Worm (Caenorhabditis elegans): ENCODE data around the gene sdz-32.
A peak's percentile ranks its signal among the peaks of the same experiment; 100 is the strongest.

Gene sdz-32

DNA sequence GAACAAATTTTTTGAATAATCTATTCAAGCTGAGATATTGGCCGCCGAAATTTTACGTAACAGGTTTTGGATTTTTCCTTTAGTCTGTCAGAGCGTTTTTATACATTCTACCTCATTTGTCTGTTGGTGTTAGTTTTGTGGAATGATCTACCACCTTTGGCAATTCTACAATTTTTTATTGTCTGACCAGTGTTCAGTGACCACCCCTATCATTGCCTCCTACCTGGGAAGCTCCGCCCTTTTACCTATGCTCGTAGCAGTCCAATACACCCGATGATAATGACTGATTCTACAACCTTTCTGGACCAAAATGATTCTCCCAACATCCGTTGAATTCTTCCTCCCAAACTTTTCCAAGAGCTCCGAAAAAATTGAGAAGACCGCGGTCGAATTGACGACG, at the start of gene sdz-32:
sdz-32 (plus strand) TSS at position 301 of the 400 bp plus-strand sequence.
- TF ChIP-seq nhr-237 (tag; optimal IDR thresholded peaks at IDR 0.05) (no peak), nhr-28 (tag; optimal IDR thresholded peaks at IDR 0.05) (no peak), fkh-2 (tag; optimal IDR thresholded peaks at IDR 0.05) (no peak), nhr-76 (tag; optimal IDR thresholded peaks at IDR 0.05) (no peak), hmg-11 (tag; optimal IDR thresholded peaks at IDR 0.05) (no peak)

DNA sequence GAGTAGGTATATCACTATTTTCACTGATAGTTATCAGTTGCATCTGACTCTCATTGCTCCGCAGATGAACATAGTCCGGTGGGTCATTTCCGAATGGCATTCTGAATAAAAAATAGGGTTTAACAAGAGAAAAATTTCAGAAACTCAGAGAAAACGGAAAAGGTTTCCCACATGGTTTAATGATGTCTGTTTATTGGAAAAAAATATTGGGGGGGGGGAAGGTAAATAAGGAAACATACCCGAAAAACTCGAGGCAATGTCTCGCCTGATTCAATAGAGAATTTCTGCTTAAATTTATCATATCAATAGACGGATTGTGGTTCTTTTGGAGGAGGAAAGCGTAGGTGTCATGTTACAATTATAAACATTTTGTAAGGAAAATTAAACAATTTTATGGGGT, 48.4 kb upstream of the sdz-32 start, which contains the start of gene nep-11:
nep-11 (minus strand) TSS at position 101 of the 400 bp plus-strand sequence.
- TF ChIP-seq egl-27 (tag; optimal IDR thresholded peaks at IDR 0.05) (no peak), hmg-11 (tag; optimal IDR thresholded peaks at IDR 0.05) (no peak), eor-1 (tag; optimal IDR thresholded peaks at IDR 0.05) (no peak), unc-39 (tag; optimal IDR thresholded peaks at IDR 0.05) (no peak), egl-5 (tag; optimal IDR thresholded peaks at IDR 0.05) (no peak), elt-3 (tag; optimal IDR thresholded peaks at IDR 0.05) (no peak)

DNA sequence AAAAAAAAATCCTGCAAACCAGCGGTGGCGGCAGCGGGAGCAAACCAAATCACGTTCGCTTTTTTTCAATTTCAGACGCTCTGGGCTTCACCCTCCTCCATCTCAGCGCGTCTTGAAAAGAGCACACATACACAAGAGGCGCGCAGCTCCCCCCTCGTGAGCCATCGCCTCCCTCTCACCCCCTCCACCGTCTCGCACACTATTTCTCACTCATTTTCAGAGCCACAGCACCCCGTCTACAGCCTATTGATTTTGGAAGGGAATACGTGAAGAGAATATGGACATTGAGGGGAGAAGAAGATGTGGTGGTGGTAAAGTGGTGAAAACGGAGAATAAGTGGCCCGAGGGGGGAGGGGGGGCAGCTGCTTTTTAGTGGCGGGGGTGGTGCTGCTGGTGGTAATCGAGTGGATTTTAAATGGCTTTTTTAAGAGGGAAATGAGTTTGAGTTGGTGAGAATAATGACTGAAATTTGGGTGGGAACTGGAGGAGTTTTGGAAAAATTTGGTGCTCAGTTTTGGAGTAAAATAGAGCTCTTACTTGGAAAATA, 45.6 kb upstream of the sdz-32 start:
- no peak for TF ChIP-seq nhr-77 (tag; optimal IDR thresholded peaks at IDR 0.05)
- peak; percentile 66 for TF ChIP-seq hmg-11 (tag; optimal IDR thresholded peaks at IDR 0.05)
- peak; percentile 72 for TF ChIP-seq lin-39 (tag; optimal IDR thresholded peaks at IDR 0.05)
- no peak for TF ChIP-seq ztf-11 (tag; optimal IDR thresholded peaks at IDR 0.05)
- no peak for TF ChIP-seq aly-2 (tag; optimal IDR thresholded peaks at IDR 0.05)
- peak; percentile 19 for TF ChIP-seq snpc-4 (tag; optimal IDR thresholded peaks at IDR 0.05)
- no peak for TF ChIP-seq fos-1 (tag; optimal IDR thresholded peaks at IDR 0.05)
- TF ChIP-seq unc-62 (GFP tag; optimal IDR thresholded peaks at IDR 0.05): no peak
- TF ChIP-seq nfya-1 (tag; optimal IDR thresholded peaks at IDR 0.05; ENCODE audit: insufficient read depth): peak; percentile 60
- no peak for TF ChIP-seq mdl-1 (tag; optimal IDR thresholded peaks at IDR 0.05)
- no peak for TF ChIP-seq nhr-28 (tag; optimal IDR thresholded peaks at IDR 0.05)
- peak; percentile 3 for TF ChIP-seq fkh-10 (GFP tag; optimal IDR thresholded peaks at IDR 0.05)
- TF ChIP-seq ceh-28 (tag; optimal IDR thresholded peaks at IDR 0.05): no peak
- TF ChIP-seq sea-2 (GFP tag; optimal IDR thresholded peaks at IDR 0.05): peak; percentile 20
- TF ChIP-seq nhr-43 (tag; optimal IDR thresholded peaks at IDR 0.05; ENCODE audit: poor library complexity, severe bottlenecking): no peak

DNA sequence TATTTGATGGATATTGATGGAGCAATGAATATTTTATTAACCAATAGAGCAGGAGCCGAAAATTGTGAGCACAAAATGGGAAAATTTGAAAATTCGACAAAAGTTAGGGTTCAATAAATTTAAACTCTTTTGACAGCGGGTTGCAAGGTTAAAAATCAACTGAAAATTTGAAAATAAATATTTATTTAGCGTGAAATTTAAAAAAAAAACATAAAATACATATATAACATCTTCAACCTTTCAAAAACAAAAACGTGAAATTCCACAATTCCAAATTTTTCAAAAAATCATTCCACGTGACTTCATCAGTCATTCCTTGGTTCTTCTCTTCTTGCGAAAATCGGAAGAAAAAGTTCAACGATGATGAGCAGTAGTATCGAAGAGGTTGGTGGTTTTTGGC, 44.4 kb upstream of the sdz-32 start, which contains the start of gene C16C8.18:
C16C8.18 (plus strand) TSS at position 301 of the 400 bp plus-strand sequence.
- TF ChIP-seq ZK546.5 (tag; optimal IDR thresholded peaks at IDR 0.05): no peak
- TF ChIP-seq mml-1 (tag; optimal IDR thresholded peaks at IDR 0.05): no peak
- TF ChIP-seq mdl-1 (tag; optimal IDR thresholded peaks at IDR 0.05): no peak
- no peak for TF ChIP-seq nhr-237 (tag; optimal IDR thresholded peaks at IDR 0.05)
- TF ChIP-seq snpc-4 (tag; optimal IDR thresholded peaks at IDR 0.05): no peak
- TF ChIP-seq egl-27 (tag; optimal IDR thresholded peaks at IDR 0.05): no peak
- no peak for TF ChIP-seq nhr-23 (tag; optimal IDR thresholded peaks at IDR 0.05)
- TF ChIP-seq ztf-11 (tag; optimal IDR thresholded peaks at IDR 0.05): no peak
- no peak for TF ChIP-seq fkh-2 (tag; optimal IDR thresholded peaks at IDR 0.05)

DNA sequence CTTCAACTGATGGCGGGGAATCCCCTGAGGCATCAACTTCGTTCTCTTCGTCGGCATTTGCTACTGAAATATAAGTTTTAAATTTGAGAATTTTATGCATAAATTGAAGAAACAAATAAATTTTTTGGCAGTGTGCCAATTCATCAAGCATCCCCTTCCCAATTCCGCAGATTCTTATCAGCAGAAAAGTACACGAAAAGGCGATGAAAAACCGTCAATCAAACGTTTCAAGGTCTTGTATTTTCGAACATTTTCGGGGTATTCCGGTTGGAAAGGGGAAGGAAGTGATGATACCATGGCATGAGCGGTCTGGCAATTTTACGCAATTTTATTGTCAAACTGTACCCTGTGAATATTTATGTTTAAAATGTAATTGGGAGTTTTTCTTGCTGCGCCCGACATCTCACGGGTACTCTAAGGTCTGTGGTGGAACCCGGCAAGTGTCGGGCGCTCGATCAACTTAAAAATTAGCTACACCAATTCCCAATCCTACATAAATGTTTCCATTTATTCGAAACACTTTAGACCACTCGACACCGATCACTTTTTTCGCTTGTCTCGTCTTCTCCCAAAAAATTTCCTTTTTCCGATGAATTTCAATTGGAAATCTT, 38.8 kb upstream of the sdz-32 start:
- TF ChIP-seq nhr-12 (tag; optimal IDR thresholded peaks at IDR 0.05) (no peak), lin-39 (tag; optimal IDR thresholded peaks at IDR 0.05) (no peak), elt-1 (tag; optimal IDR thresholded peaks at IDR 0.05) (peak; percentile 77), nhr-76 (tag; optimal IDR thresholded peaks at IDR 0.05) (no peak), aly-2 (tag; optimal IDR thresholded peaks at IDR 0.05) (no peak), nhr-23 (tag; optimal IDR thresholded peaks at IDR 0.05) (no peak), ztf-11 (tag; optimal IDR thresholded peaks at IDR 0.05) (no peak), egl-5 (tag; optimal IDR thresholded peaks at IDR 0.05) (no peak), elt-3 (tag; optimal IDR thresholded peaks at IDR 0.05) (no peak), lsy-12 (tag; optimal IDR thresholded peaks at IDR 0.05) (no peak), tbx-2 (tag; optimal IDR thresholded peaks at IDR 0.05) (no peak), fkh-10 (GFP tag; optimal IDR thresholded peaks at IDR 0.05) (no peak), nhr-43 (tag; optimal IDR thresholded peaks at IDR 0.05; ENCODE audit: poor library complexity, severe bottlenecking) (peak; percentile 43), nhr-11 (tag; optimal IDR thresholded peaks at IDR 0.05) (no peak), ama-1 (optimal IDR thresholded peaks at IDR 0.05) (peak; percentile 19), ceh-28 (tag; optimal IDR thresholded peaks at IDR 0.05) (no peak), eor-1 (tag; optimal IDR thresholded peaks at IDR 0.05) (no peak), ZK546.5 (tag; optimal IDR thresholded peaks at IDR 0.05) (no peak), egl-27 (tag; optimal IDR thresholded peaks at IDR 0.05) (no peak), pha-4 (tag; optimal IDR thresholded peaks at IDR 0.05) (no peak), snpc-4 (tag; optimal IDR thresholded peaks at IDR 0.05) (peak; percentile 78), mml-1 (tag; optimal IDR thresholded peaks at IDR 0.05) (no peak), sea-2 (GFP tag; optimal IDR thresholded peaks at IDR 0.05) (no peak), hmg-11 (tag; optimal IDR thresholded peaks at IDR 0.05) (no peak), unc-62 (GFP tag; optimal IDR thresholded peaks at IDR 0.05) (peak; percentile 43), nhr-25 (tag; optimal IDR thresholded peaks at IDR 0.05) (peak; percentile 56)

Data from whole organism, L3 larva.